Worm (Caenorhabditis elegans) whole organism, L1 larva: ENCODE measurements around the gene ZC317.7.

Experiments used
- C34B4.2 ChIP-seq: sonication (generic microtip); optimal IDR thresholded peaks from 2 replicates; lab custom pipeline; 2017; ENCODE audit warnings: mild to moderate bottlenecking, missing genetic modification characterization, missing compliant biosample characterization
- alr-1 ChIP-seq: fragments of 200-800 bp; sonication (Bioruptor generic); optimal IDR thresholded peaks from 2 replicates; lab custom pipeline; 2018; ENCODE audit warnings: borderline replicate concordance, mild to moderate bottlenecking, missing genetic modification characterization, missing compliant biosample characterization
- blmp-1 ChIP-seq: fragments of 150-350 bp; optimal IDR thresholded peaks from 2 replicates; lab custom pipeline; 2014; ENCODE audit warnings: missing biosample characterization, missing genetic modification characterization
- ceh-63 ChIP-seq: fragments of 200-800 bp; sonication (Bioruptor generic); optimal IDR thresholded peaks from 2 replicates; lab custom pipeline; 2018; ENCODE audit warnings: mild to moderate bottlenecking, missing genetic modification characterization, missing compliant biosample characterization
- ceh-90 ChIP-seq: sonication (generic microtip); optimal IDR thresholded peaks from 2 replicates; lab custom pipeline; 2016; ENCODE audit warnings: missing genetic modification characterization, missing compliant biosample characterization
- ces-1 ChIP-seq: fragments of 150-350 bp; optimal IDR thresholded peaks from 2 replicates; lab custom pipeline; 2014; ENCODE audit warnings: missing biosample characterization, missing genetic modification reagents, missing genetic modification characterization
- efl-3 ChIP-seq: fragments of 200-800 bp; sonication (Bioruptor generic); optimal IDR thresholded peaks from 2 replicates; lab custom pipeline; 2018; ENCODE audit warnings: mild to moderate bottlenecking, missing genetic modification characterization, missing compliant biosample characterization
- egl-13 ChIP-seq: sonication (generic microtip); optimal IDR thresholded peaks from 2 replicates; lab custom pipeline; 2016; ENCODE audit warnings: missing genotype, missing genetic modification reagents, missing genetic modification characterization, missing compliant biosample characterization
- elt-3 ChIP-seq, 6 experiments: fragments of 150-350 bp in 1 of 6; sonication (generic microtip); optimal IDR thresholded peaks; 2 replicates each; lab custom pipeline; 2017 to 2018; ENCODE audit warnings: missing biosample characterization in 6 of 6, missing genetic modification characterization in 6 of 6, inconsistent platforms in 1 of 6
- fkh-10 ChIP-seq: sonication (generic microtip); optimal IDR thresholded peaks from 2 replicates; lab custom pipeline; 2017; ENCODE audit warnings: missing biosample characterization, missing genetic modification reagents, missing genetic modification characterization
- fkh-4 ChIP-seq: sonication (generic microtip); optimal IDR thresholded peaks from 2 replicates; lab custom pipeline; 2016; ENCODE audit warnings: missing compliant biosample characterization, missing genetic modification characterization, borderline replicate concordance
- mep-1 ChIP-seq: fragments of 150-350 bp; optimal IDR thresholded peaks from 2 replicates; lab custom pipeline; 2014; ENCODE audit warnings: missing biosample characterization, missing genetic modification characterization
- nhr-12 ChIP-seq: sonication (generic microtip); optimal IDR thresholded peaks from 2 replicates; lab custom pipeline; 2017; ENCODE audit warnings: missing biosample characterization, missing genetic modification characterization
- nhr-20 ChIP-seq: sonication (generic microtip); optimal IDR thresholded peaks from 2 replicates; lab custom pipeline; 2016; ENCODE audit warnings: mild to moderate bottlenecking, missing genetic modification characterization, missing compliant biosample characterization
- pag-3 ChIP-seq: sonication (generic microtip); optimal IDR thresholded peaks from 2 replicates; lab custom pipeline; 2017; ENCODE audit warnings: missing genetic modification characterization, mild to moderate bottlenecking, missing compliant biosample characterization, antibody characterized with exemption, borderline replicate concordance; ENCODE audit not compliant: insufficient read depth
- skn-1 ChIP-seq: fragments of 150-350 bp; optimal IDR thresholded peaks from 2 replicates; lab custom pipeline; 2014; ENCODE audit warnings: missing biosample characterization, missing genetic modification characterization
- swsn-7 ChIP-seq: sonication (generic microtip); optimal IDR thresholded peaks from 2 replicates; lab custom pipeline; 2016; ENCODE audit warnings: missing genetic modification characterization, missing compliant biosample characterization
- tlp-1 ChIP-seq: fragments of 150-350 bp; optimal IDR thresholded peaks from 2 replicates; lab custom pipeline; 2014; ENCODE audit warnings: missing biosample characterization, missing genetic modification characterization
- unc-130 ChIP-seq: fragments of 150-350 bp; optimal IDR thresholded peaks from 2 replicates; lab custom pipeline; 2017; ENCODE audit warnings: missing biosample characterization, missing genetic modification characterization, inconsistent platforms
- unc-62 ChIP-seq: fragments of 150-350 bp; optimal IDR thresholded peaks from 2 replicates; lab custom pipeline; 2014; ENCODE audit warnings: missing biosample characterization, missing genetic modification reagents, missing genetic modification characterization
- unc-98 ChIP-seq: fragments of 200-800 bp; sonication (Bioruptor generic); IDR thresholded peaks from 2 replicates; pipeline ENCODE4 v1.3.6; 2022; ENCODE audit warnings: missing genetic modification characterization, missing compliant biosample characterization
- zag-1 ChIP-seq: fragments of 150-350 bp; optimal IDR thresholded peaks from 2 replicates; lab custom pipeline; 2014; ENCODE audit warnings: missing biosample characterization, missing genetic modification characterization
- zip-4 ChIP-seq: fragments of 200-800 bp; sonication (Bioruptor generic); optimal IDR thresholded peaks from 2 replicates; lab custom pipeline; 2018; ENCODE audit warnings: mild to moderate bottlenecking, missing genetic modification characterization, moderate library complexity, missing compliant biosample characterization

Gene ZC317.7

DNA sequence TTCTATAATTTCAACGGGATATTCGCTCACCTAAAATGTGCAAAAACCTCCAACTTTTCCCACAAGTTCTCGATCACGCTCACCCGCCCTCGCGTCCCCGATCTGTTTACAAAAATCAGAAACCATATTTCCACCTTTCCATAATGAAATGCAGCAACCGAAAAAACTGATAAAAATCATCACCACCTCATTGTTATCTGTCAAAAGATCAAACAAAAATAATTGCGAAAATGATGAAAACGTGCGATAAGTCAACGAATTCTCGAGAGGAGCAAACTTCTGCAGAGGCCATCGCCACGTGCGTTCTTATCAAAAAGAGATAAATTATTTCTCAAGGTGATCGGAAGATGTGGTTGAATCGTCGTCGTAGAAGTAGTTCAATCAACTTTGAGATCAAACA lies 45.8 kb downstream of the ZC317.7 start (continued):
- TF ChIP-seq C34B4.2 (tag; lab: Kevin White, UChicago): no peak
- TF ChIP-seq fkh-4 (tag; lab: Kevin White, UChicago): no peak
- TF ChIP-seq alr-1 (tag; lab: Kevin White, UChicago): no peak
- TF ChIP-seq unc-98 (GFP tag; lab: Robert Waterston, UW): no peak
- TF ChIP-seq nhr-20 (tag; lab: Kevin White, UChicago): peak; percentile 94
- no peak for TF ChIP-seq unc-130
- TF ChIP-seq blmp-1 (tag; lab: Kevin White, UChicago): peak; percentile 67
- peak; percentile 62 to 96 (median 86) for TF ChIP-seq elt-3 (tag; optimal IDR thresholded peaks at IDR 0.05; lab: Kevin White, UChicago)
- TF ChIP-seq ceh-90 (tag; lab: Kevin White, UChicago): no peak
- TF ChIP-seq fkh-10 (GFP tag; lab: Kevin White, UChicago): no peak
- no peak for TF ChIP-seq zag-1 (tag; lab: Kevin White, UChicago)
- no peak for TF ChIP-seq pag-3 (tag; lab: Kevin White, UChicago)
- no peak for TF ChIP-seq egl-13 (tag; lab: Kevin White, UChicago)

DNA sequence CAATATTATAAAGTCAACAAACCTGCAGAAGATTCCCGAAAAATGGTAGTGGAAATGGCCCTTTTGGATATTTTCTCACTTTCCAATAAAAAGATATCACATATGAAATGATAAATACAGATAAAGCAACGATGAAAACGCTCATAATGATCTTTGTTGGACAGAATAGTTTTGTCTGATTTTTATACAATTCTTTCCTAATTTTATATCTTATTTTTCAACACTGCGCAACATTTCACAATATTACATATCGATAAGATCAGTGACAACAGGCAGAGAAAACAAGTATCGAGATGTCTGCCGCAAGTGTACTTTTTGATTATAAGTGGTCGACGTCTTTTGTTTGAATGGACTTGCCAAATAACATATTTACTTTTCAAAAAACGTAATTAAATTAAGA lies 47.7 kb downstream of the ZC317.7 start, which contains the start of gene cyp-14A5:
Gene cyp-14A5 (minus strand): TSS at position 163 of the 400 bp plus-strand sequence.
- TF ChIP-seq mep-1: no peak
- TF ChIP-seq unc-62 (GFP tag; lab: Kevin White, UChicago): no peak
- peak; percentile 43 for TF ChIP-seq blmp-1 (tag; lab: Kevin White, UChicago)
- no peak for TF ChIP-seq zip-4
- no peak for TF ChIP-seq skn-1 (tag; lab: Kevin White, UChicago)
- TF ChIP-seq ces-1 (GFP tag; lab: Kevin White, UChicago): no peak
- peak in 2 of 6 experiments; percentile 17 to 34 for TF ChIP-seq elt-3 (tag; optimal IDR thresholded peaks at IDR 0.05; lab: Kevin White, UChicago)

ce11 chrV:5419915-5420314 lies 50.9 kb downstream of the ZC317.7 start, which contains the start of gene F08F3.6:
Gene F08F3.6, minus strand, starts transcription at chrV:5420067.
- TF ChIP-seq swsn-7 (tag; lab: Kevin White, UChicago) (no peak), elt-3 (tag; optimal IDR thresholded peaks at IDR 0.05; lab: Kevin White, UChicago) (no peak), nhr-12 (tag; lab: Kevin White, UChicago) (no peak), tlp-1 (tag; lab: Kevin White, UChicago) (no peak), efl-3 (GFP tag; lab: Kevin White, UChicago) (no peak), ceh-63 (no peak)
